Worm (Caenorhabditis elegans): Measurements from ENCODE around the gene chil-4.
A peak's percentile ranks its signal among the peaks of the same experiment; 100 is the strongest.

Gene chil-4

ce11 chrII:9891823-9892222, 36.3 kb upstream of the chil-4 start:
- TF ChIP-seq elt-3 (tag; optimal IDR thresholded peaks at IDR 0.05) (no peak), ama-1 (optimal IDR thresholded peaks at IDR 0.05) (no peak), nhr-25 (tag; optimal IDR thresholded peaks at IDR 0.05) (no peak), egl-27 (tag; optimal IDR thresholded peaks at IDR 0.05) (no peak), sea-2 (GFP tag; optimal IDR thresholded peaks at IDR 0.05) (no peak), nhr-23 (tag; optimal IDR thresholded peaks at IDR 0.05) (peak; percentile 2), unc-62 (GFP tag; optimal IDR thresholded peaks at IDR 0.05) (no peak), tbx-2 (tag; optimal IDR thresholded peaks at IDR 0.05) (no peak), pqm-1 (tag; optimal IDR thresholded peaks at IDR 0.05) (peak; percentile 48), elt-2 (tag; optimal IDR thresholded peaks at IDR 0.05) (peak; percentile 75), elt-1 (tag; optimal IDR thresholded peaks at IDR 0.05) (peak; percentile 91), lin-15B (tag; optimal IDR thresholded peaks at IDR 0.05) (no peak), nhr-11 (tag; optimal IDR thresholded peaks at IDR 0.05) (no peak)

- TF ChIP-seq nhr-25 (tag; optimal IDR thresholded peaks at IDR 0.05) (peak; percentile 55), nhr-23 (tag; optimal IDR thresholded peaks at IDR 0.05) (peak; percentile 61), mdl-1 (tag; optimal IDR thresholded peaks at IDR 0.05) (no peak), hmg-11 (tag; optimal IDR thresholded peaks at IDR 0.05) (peak; percentile 1), pha-4 (tag; optimal IDR thresholded peaks at IDR 0.05) (peak; percentile 69), fkh-10 (GFP tag; optimal IDR thresholded peaks at IDR 0.05) (no peak)
Observed at ce11 chrII:9891031-9891689, 35.6 kb upstream of the chil-4 start, which contains the start of gene vgln-1. Gene vgln-1 (minus strand): TSS chrII:9891081.

ce11 chrII:9888549-9888948, 33.0 kb upstream of the chil-4 start:
- TF ChIP-seq snpc-4 (tag; optimal IDR thresholded peaks at IDR 0.05) (no peak), sea-2 (GFP tag; optimal IDR thresholded peaks at IDR 0.05) (no peak), fos-1 (tag; optimal IDR thresholded peaks at IDR 0.05) (no peak), nhr-28 (tag; optimal IDR thresholded peaks at IDR 0.05) (no peak), ztf-4 (tag; optimal IDR thresholded peaks at IDR 0.05) (no peak), nhr-237 (tag; optimal IDR thresholded peaks at IDR 0.05) (no peak), hmg-11 (tag; optimal IDR thresholded peaks at IDR 0.05) (no peak), ceh-82 (tag; optimal IDR thresholded peaks at IDR 0.05) (no peak), ceh-9 (tag; optimal IDR thresholded peaks at IDR 0.05) (no peak), ama-1 (optimal IDR thresholded peaks at IDR 0.05) (no peak), nfya-1 (tag; optimal IDR thresholded peaks at IDR 0.05; ENCODE audit: insufficient read depth) (no peak), elt-1 (tag; optimal IDR thresholded peaks at IDR 0.05) (no peak), ceh-16 (tag; optimal IDR thresholded peaks at IDR 0.05) (no peak)

- TF ChIP-seq ceh-82 (tag; optimal IDR thresholded peaks at IDR 0.05): no peak
- no peak for TF ChIP-seq lin-15B (tag; optimal IDR thresholded peaks at IDR 0.05)
- no peak for TF ChIP-seq ceh-9 (tag; optimal IDR thresholded peaks at IDR 0.05)
- TF ChIP-seq nhr-28 (tag; optimal IDR thresholded peaks at IDR 0.05): no peak
- no peak for TF ChIP-seq nfya-1 (tag; optimal IDR thresholded peaks at IDR 0.05; ENCODE audit: insufficient read depth)
- TF ChIP-seq elt-3 (tag; optimal IDR thresholded peaks at IDR 0.05): no peak
- no peak for TF ChIP-seq ZK546.5 (tag; optimal IDR thresholded peaks at IDR 0.05)
- no peak for TF ChIP-seq ama-1 (optimal IDR thresholded peaks at IDR 0.05)
- no peak for TF ChIP-seq pha-4 (tag; optimal IDR thresholded peaks at IDR 0.05)
- TF ChIP-seq hmg-11 (tag; optimal IDR thresholded peaks at IDR 0.05): no peak
- no peak for TF ChIP-seq sea-2 (GFP tag; optimal IDR thresholded peaks at IDR 0.05)
- no peak for TF ChIP-seq eor-1 (tag; optimal IDR thresholded peaks at IDR 0.05)
- no peak for TF ChIP-seq R02D3.7 (tag; optimal IDR thresholded peaks at IDR 0.05)
- TF ChIP-seq daf-12 (tag; optimal IDR thresholded peaks at IDR 0.05): no peak
- no peak for TF ChIP-seq lin-39 (tag; optimal IDR thresholded peaks at IDR 0.05)
- TF ChIP-seq nhr-11 (tag; optimal IDR thresholded peaks at IDR 0.05): no peak
- TF ChIP-seq nhr-23 (tag; optimal IDR thresholded peaks at IDR 0.05): no peak
- TF ChIP-seq tbx-2 (tag; optimal IDR thresholded peaks at IDR 0.05): no peak
- no peak for TF ChIP-seq ztf-11 (tag; optimal IDR thresholded peaks at IDR 0.05)
Observed at ce11 chrII:9886216-9886615, 30.7 kb upstream of the chil-4 start, which contains the start of gene algn-8. Gene algn-8 (minus strand): TSS chrII:9886442.

- no peak for TF ChIP-seq nhr-11 (tag; optimal IDR thresholded peaks at IDR 0.05)
- no peak for TF ChIP-seq skn-1 (tag; optimal IDR thresholded peaks at IDR 0.05)
- no peak for TF ChIP-seq unc-39 (tag; optimal IDR thresholded peaks at IDR 0.05)
- no peak for TF ChIP-seq nhr-77 (tag; optimal IDR thresholded peaks at IDR 0.05)
- peak; percentile 30 for TF ChIP-seq nhr-25 (tag; optimal IDR thresholded peaks at IDR 0.05)
Observed at ce11 chrII:9880826-9881225, 25.3 kb upstream of the chil-4 start, which contains the start of gene C08H9.15. Gene C08H9.15 (plus strand): TSS chrII:9881193.

Data from whole organism, L3 larva.